Worm (Caenorhabditis elegans): ENCODE measurements around the gene bath-15.

DNA sequence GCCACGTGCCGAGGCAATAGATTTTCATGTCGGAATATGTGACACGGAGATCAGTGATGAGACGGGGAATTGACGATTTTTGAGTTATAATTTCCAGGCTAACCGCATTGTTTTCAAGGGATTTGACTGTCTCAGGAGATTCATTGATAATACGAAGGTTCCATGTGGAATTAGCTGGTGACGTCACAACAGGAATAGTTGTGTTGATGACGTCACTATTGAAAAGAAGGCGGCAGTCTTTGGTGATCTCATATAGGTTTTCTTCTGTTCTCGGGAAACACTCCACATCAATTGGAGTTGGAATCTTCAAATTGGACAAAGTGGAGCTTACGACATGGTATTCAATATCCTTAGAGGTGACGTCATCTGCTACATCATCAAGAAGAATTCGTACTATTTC is 32.6 kb downstream of the bath-15 start:
- TF ChIP-seq R02D3.7 (tag; optimal IDR thresholded peaks at IDR 0.05), result no peak
- TF ChIP-seq rbr-2 (tag; optimal IDR thresholded peaks at IDR 0.05), result no peak
- no peak for TF ChIP-seq nhr-11 (tag; optimal IDR thresholded peaks at IDR 0.05)
